Worm (Caenorhabditis elegans): Measurements from ENCODE around the gene ZK593.3.

ZK593.3 gene

DNA sequence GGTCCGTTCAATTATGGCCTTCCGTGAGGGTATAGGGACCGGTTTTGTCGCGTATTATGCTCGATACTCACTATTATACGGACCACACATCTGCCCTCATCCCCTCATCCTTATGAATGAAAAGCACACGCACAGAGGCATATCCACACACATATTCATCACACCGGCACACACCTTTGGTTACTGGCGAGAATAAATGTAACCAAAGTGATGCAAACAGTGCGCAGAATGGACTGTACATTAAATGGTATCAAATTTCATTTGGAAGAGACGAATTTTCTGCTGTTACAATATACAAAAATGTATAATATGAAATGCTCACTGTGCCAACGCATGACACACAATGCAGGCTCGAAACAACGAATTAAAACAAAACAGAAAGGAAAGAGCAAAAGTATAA, 45.8 kb upstream of the ZK593.3 start:
- TF ChIP-seq B0261.1 (tag; optimal IDR thresholded peaks at IDR 0.05) (no peak), F57A8.1 (GFP tag; optimal IDR thresholded peaks at IDR 0.05) (no peak), hlh-12 (tag; optimal IDR thresholded peaks at IDR 0.05) (no peak), madf-6 (GFP tag; IDR thresholded peaks at IDR 0.05) (no peak), F37B4.10 (GFP tag; IDR thresholded peaks at IDR 0.05) (no peak), let-526 (GFP tag; IDR thresholded peaks at IDR 0.05) (no peak), ztf-6 (GFP tag; IDR thresholded peaks at IDR 0.05) (no peak), Y56A3A.18 (GFP tag; IDR thresholded peaks at IDR 0.05) (no peak), gei-17 (GFP tag; optimal IDR thresholded peaks at IDR 0.05) (no peak), lsy-27 (tag; optimal IDR thresholded peaks at IDR 0.05; ENCODE audit: borderline replicate concordance, insufficient read depth) (no peak), nhr-179 (tag; optimal IDR thresholded peaks at IDR 0.05) (no peak), ZK185.1 (tag; optimal IDR thresholded peaks at IDR 0.05; ENCODE audit: poor library complexity, severe bottlenecking) (no peak), hlh-26 (GFP tag; conservative IDR thresholded peaks at IDR 0.05) (no peak), Y53G8AR.9 (GFP tag; conservative IDR thresholded peaks at IDR 0.05) (no peak), ztf-22 (GFP tag; optimal IDR thresholded peaks at IDR 0.05) (no peak), ets-4 (GFP tag; optimal IDR thresholded peaks at IDR 0.05) (no peak), F39B2.1 (GFP tag; IDR thresholded peaks at IDR 0.05) (no peak), F23B12.7 (tag; optimal IDR thresholded peaks at IDR 0.05; ENCODE audit: insufficient read depth) (no peak), mes-4 (tag; optimal IDR thresholded peaks at IDR 0.05) (no peak)

DNA sequence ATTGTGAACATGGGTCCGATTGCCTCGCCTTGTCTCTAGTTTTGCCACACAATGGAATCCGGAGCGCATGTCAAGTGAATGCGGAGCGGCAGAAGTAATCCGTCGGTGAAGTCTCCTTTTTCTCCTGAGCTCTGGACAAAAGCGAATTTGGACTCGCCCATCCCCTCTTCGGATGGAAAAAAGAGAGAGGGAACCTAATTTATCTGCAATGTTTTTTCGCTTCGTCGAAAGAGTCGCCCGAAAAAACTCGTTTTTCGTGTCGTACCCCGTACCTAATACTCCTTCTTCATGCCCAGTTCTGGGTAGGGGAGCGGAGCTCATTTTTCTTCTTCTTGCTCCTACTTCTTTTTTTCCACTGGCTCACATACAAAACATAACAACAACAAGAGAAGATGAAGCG, 45.3 kb upstream of the ZK593.3 start:
- TF ChIP-seq gei-17 (GFP tag; optimal IDR thresholded peaks at IDR 0.05) (no peak), him-1 (tag; optimal IDR thresholded peaks at IDR 0.05) (no peak), madf-8 (GFP tag; conservative IDR thresholded peaks at IDR 0.05) (no peak), mes-4 (tag; optimal IDR thresholded peaks at IDR 0.05) (no peak), Y53G8AR.9 (GFP tag; conservative IDR thresholded peaks at IDR 0.05) (no peak), Y56A3A.18 (GFP tag; IDR thresholded peaks at IDR 0.05) (no peak)

DNA sequence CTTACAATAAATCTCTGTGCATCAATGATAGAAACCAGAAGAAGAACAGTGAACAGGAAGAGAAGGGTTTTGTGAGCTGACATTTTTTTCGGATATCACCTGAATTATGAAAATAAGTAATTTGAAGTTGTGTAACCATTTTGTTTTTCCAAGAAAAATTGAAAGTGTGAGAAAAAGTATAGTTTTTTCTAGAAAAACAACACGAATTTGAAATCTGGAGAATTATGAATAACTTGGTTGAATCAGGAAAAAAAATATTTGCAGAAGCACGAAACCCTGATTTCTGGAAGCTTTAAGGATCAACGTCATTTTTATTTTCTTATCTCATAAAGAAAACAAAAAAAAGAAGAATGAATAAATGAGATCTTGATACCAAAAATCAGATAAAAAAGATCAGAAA, 41.0 kb upstream of the ZK593.3 start, which contains the start of gene F13E9.12:
Gene F13E9.12 (minus strand): TSS at position 101 of the 400 bp plus-strand sequence.
- TF ChIP-seq Y53F4B.3 (GFP tag; IDR thresholded peaks at IDR 0.05) (no peak), ets-4 (GFP tag; optimal IDR thresholded peaks at IDR 0.05) (no peak), B0019.2 (GFP tag; conservative IDR thresholded peaks at IDR 0.05) (no peak), madf-10 (tag; optimal IDR thresholded peaks at IDR 0.05) (no peak), F57A8.1 (GFP tag; optimal IDR thresholded peaks at IDR 0.05) (no peak), athp-1 (tag; optimal IDR thresholded peaks at IDR 0.05) (no peak), sea-2 (GFP tag; IDR thresholded peaks at IDR 0.05) (no peak), fkh-3 (tag; optimal IDR thresholded peaks at IDR 0.05) (no peak)

DNA sequence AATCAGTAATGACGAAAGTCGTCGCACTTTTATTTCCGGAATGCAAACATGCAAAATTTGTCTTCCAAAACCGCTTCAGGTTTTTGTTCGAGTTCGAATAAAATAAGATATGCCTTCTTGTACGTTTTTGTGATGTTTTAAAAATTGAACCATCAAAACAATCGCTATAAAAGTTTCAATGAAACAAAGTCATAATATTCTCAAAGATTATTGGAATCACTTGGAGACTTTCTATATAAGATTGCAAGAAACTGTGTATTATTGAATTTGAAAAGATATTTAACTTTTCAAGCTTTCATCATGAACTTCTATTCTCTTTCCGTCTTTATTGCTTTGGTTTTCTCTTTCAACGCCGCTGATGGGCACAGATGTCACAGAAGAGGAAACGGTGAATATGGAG, 38.6 kb upstream of the ZK593.3 start, which contains the start of gene fipr-14:
Gene fipr-14 (plus strand): TSS at position 301 of the 400 bp plus-strand sequence.
- TF ChIP-seq ceh-58 (GFP tag; IDR thresholded peaks at IDR 0.05) (no peak), akir-1 (GFP tag; optimal IDR thresholded peaks at IDR 0.05) (no peak), ztf-22 (GFP tag; optimal IDR thresholded peaks at IDR 0.05) (no peak), xnd-1 (tag; optimal IDR thresholded peaks at IDR 0.05) (no peak), tbp1 (GFP tag; optimal IDR thresholded peaks at IDR 0.05) (no peak), ceh-91 (GFP tag; IDR thresholded peaks at IDR 0.05) (no peak), egrh-3 (GFP tag; IDR thresholded peaks at IDR 0.05) (no peak), dpl-1 (GFP tag; optimal IDR thresholded peaks at IDR 0.05) (no peak), lin-35 (GFP tag; optimal IDR thresholded peaks at IDR 0.05) (no peak), Y53F4B.3 (GFP tag; IDR thresholded peaks at IDR 0.05) (no peak), mel-28 (tag; optimal IDR thresholded peaks at IDR 0.05; ENCODE audit: borderline replicate concordance) (no peak), gei-17 (GFP tag; optimal IDR thresholded peaks at IDR 0.05) (no peak), mxl-1 (tag; optimal IDR thresholded peaks at IDR 0.05) (no peak), zim-3 (tag; optimal IDR thresholded peaks at IDR 0.05) (no peak), mcd-1 (GFP tag; IDR thresholded peaks at IDR 0.05) (no peak), tbx-9 (tag; optimal IDR thresholded peaks at IDR 0.05; ENCODE audit: borderline replicate concordance) (no peak), D2030.7 (GFP tag; IDR thresholded peaks at IDR 0.05) (no peak), F33H1.4 (GFP tag; IDR thresholded peaks at IDR 0.05) (no peak)
